Fruit fly (Drosophila melanogaster): ENCODE data around the gene mRpS18B.

- TF ChIP-seq insv (optimal IDR thresholded peaks at IDR 0.05), result no peak
- no peak for TF ChIP-seq psq (optimal IDR thresholded peaks at IDR 0.05)
- no peak for TF ChIP-seq Sin3A (optimal IDR thresholded peaks at IDR 0.05)
- no peak for TF ChIP-seq ttk (optimal IDR thresholded peaks at IDR 0.05)
- TF ChIP-seq Myc (optimal IDR thresholded peaks at IDR 0.05), result no peak
- TF ChIP-seq h (optimal IDR thresholded peaks at IDR 0.05), result no peak
Observed at dm6 chr2L:20057391-20057790, 39.7 kb downstream of the mRpS18B start.

All from Kc167 (cell line).